Worm (Caenorhabditis elegans) whole organism, L1 larva: ENCODE measurements around the gene T25B6.5.

Experiments used
- C04F5.9 ChIP-seq: sonication (generic microtip); optimal IDR thresholded peaks from 2 replicates; lab custom pipeline; 2016; ENCODE audit warnings: missing genetic modification characterization, missing compliant biosample characterization
- C16A3.4 ChIP-seq: fragments of 150-350 bp; optimal IDR thresholded peaks from 2 replicates; lab custom pipeline; 2014; ENCODE audit warnings: missing biosample characterization, missing genetic modification characterization
- C34B4.2 ChIP-seq: sonication (generic microtip); optimal IDR thresholded peaks from 2 replicates; lab custom pipeline; 2017; ENCODE audit warnings: mild to moderate bottlenecking, missing genetic modification characterization, missing compliant biosample characterization
- F16B12.6 ChIP-seq: fragments of 150-350 bp; optimal IDR thresholded peaks from 2 replicates; lab custom pipeline; 2014; ENCODE audit warnings: missing biosample characterization, missing genetic modification characterization
- Y116A8C.19 ChIP-seq: sonication (generic microtip); optimal IDR thresholded peaks from 2 replicates; lab custom pipeline; 2016; ENCODE audit warnings: missing compliant biosample characterization, missing genetic modification characterization, borderline replicate concordance
- aly-2 ChIP-seq: fragments of 150-350 bp; optimal IDR thresholded peaks from 2 replicates; lab custom pipeline; 2014; ENCODE audit warnings: missing biosample characterization, missing genetic modification characterization
- ceh-63 ChIP-seq: fragments of 200-800 bp; sonication (Bioruptor generic); optimal IDR thresholded peaks from 2 replicates; lab custom pipeline; 2018; ENCODE audit warnings: mild to moderate bottlenecking, missing genetic modification characterization, missing compliant biosample characterization
- ceh-8 ChIP-seq: fragments of 200-800 bp; sonication (Bioruptor generic); optimal IDR thresholded peaks from 2 replicates; lab custom pipeline; 2018; ENCODE audit warnings: mild to moderate bottlenecking, missing genetic modification characterization, moderate library complexity, missing compliant biosample characterization
- ces-1 ChIP-seq: fragments of 150-350 bp; optimal IDR thresholded peaks from 2 replicates; lab custom pipeline; 2014; ENCODE audit warnings: missing biosample characterization, missing genetic modification reagents, missing genetic modification characterization
- dsc-1 ChIP-seq: sonication (generic microtip); optimal IDR thresholded peaks from 2 replicates; lab custom pipeline; 2016; ENCODE audit warnings: mild to moderate bottlenecking, missing genetic modification characterization, missing compliant biosample characterization
- elt-3 ChIP-seq, 6 experiments: fragments of 150-350 bp in 1 of 6; sonication (generic microtip); optimal IDR thresholded peaks; 2 replicates each; lab custom pipeline; 2017 to 2018; ENCODE audit warnings: missing biosample characterization in 6 of 6, missing genetic modification characterization in 6 of 6, inconsistent platforms in 1 of 6
- fkh-10 ChIP-seq: sonication (generic microtip); optimal IDR thresholded peaks from 2 replicates; lab custom pipeline; 2017; ENCODE audit warnings: missing biosample characterization, missing genetic modification reagents, missing genetic modification characterization
- hlh-17 ChIP-seq: fragments of 200-800 bp; sonication (Bioruptor generic); optimal IDR thresholded peaks from 2 replicates; lab custom pipeline; 2018; ENCODE audit warnings: missing genetic modification characterization, mild to moderate bottlenecking, missing compliant biosample characterization, moderate library complexity, borderline replicate concordance
- irx-1 ChIP-seq: sonication (generic microtip); optimal IDR thresholded peaks from 2 replicates; lab custom pipeline; 2016; ENCODE audit warnings: missing genetic modification characterization, missing compliant biosample characterization
- isw-1 ChIP-seq: fragments of 200-800 bp; sonication (Bioruptor generic); IDR thresholded peaks from 2 replicates; pipeline ENCODE4 v1.3.6; 2022; ENCODE audit warnings: missing genetic modification characterization, missing compliant biosample characterization
- lin-13 ChIP-seq: fragments of 150-350 bp; optimal IDR thresholded peaks from 2 replicates; lab custom pipeline; 2014; ENCODE audit warnings: missing biosample characterization, missing genetic modification reagents, missing genetic modification characterization
- lin-14 ChIP-seq: fragments of 200-800 bp; sonication (Bioruptor generic); optimal IDR thresholded peaks from 2 replicates; lab custom pipeline; 2018; ENCODE audit warnings: mild to moderate bottlenecking, missing genetic modification characterization, moderate library complexity, missing compliant biosample characterization
- lin-39 ChIP-seq: fragments of 150-350 bp; optimal IDR thresholded peaks from 2 replicates; lab custom pipeline; 2014; ENCODE audit warnings: missing biosample characterization, missing genetic modification reagents, missing genetic modification characterization
- lsy-2 ChIP-seq, 2 experiments: fragments of 150-350 bp; optimal IDR thresholded peaks; 2 replicates each; lab custom pipeline; 2014; ENCODE audit warnings: missing biosample characterization in 2 of 2, missing genetic modification characterization in 2 of 2
- mdl-1 ChIP-seq, 2 experiments: fragments of 150-350 bp; optimal IDR thresholded peaks; 2 replicates each; lab custom pipeline; 2014 to 2017; ENCODE audit warnings: missing biosample characterization in 2 of 2, missing genetic modification characterization in 2 of 2, inconsistent platforms in 1 of 2
- mep-1 ChIP-seq: fragments of 150-350 bp; optimal IDR thresholded peaks from 2 replicates; lab custom pipeline; 2014; ENCODE audit warnings: missing biosample characterization, missing genetic modification characterization
- nhr-20 ChIP-seq: sonication (generic microtip); optimal IDR thresholded peaks from 2 replicates; lab custom pipeline; 2016; ENCODE audit warnings: mild to moderate bottlenecking, missing genetic modification characterization, missing compliant biosample characterization
- nhr-237 ChIP-seq: fragments of 150-350 bp; optimal IDR thresholded peaks from 2 replicates; lab custom pipeline; 2014; ENCODE audit warnings: missing biosample characterization, missing genetic modification characterization
- nhr-71 ChIP-seq: sonication (generic microtip); optimal IDR thresholded peaks from 2 replicates; lab custom pipeline; 2016; ENCODE audit warnings: mild to moderate bottlenecking, missing genetic modification characterization, moderate library complexity, missing compliant biosample characterization
- nhr-76 ChIP-seq: sonication (generic microtip); optimal IDR thresholded peaks from 2 replicates; lab custom pipeline; 2017; ENCODE audit warnings: missing biosample characterization, missing genetic modification characterization
- nhr-84 ChIP-seq: sonication (generic microtip); optimal IDR thresholded peaks from 2 replicates; lab custom pipeline; 2017; ENCODE audit warnings: missing biosample characterization, missing genetic modification characterization
- pag-3 ChIP-seq: sonication (generic microtip); optimal IDR thresholded peaks from 2 replicates; lab custom pipeline; 2017; ENCODE audit warnings: missing genetic modification characterization, mild to moderate bottlenecking, missing compliant biosample characterization, antibody characterized with exemption, borderline replicate concordance; ENCODE audit not compliant: insufficient read depth
- pqm-1 ChIP-seq: sonication (generic microtip); optimal IDR thresholded peaks from 3 replicates; lab custom pipeline; 2017; ENCODE audit warnings: missing biosample characterization, missing genetic modification characterization
- sox-4 ChIP-seq: sonication (generic microtip); optimal IDR thresholded peaks from 2 replicates; lab custom pipeline; 2016; ENCODE audit warnings: missing genetic modification characterization, missing compliant biosample characterization
- sptf-1 ChIP-seq: fragments of 150-350 bp; optimal IDR thresholded peaks from 2 replicates; lab custom pipeline; 2014; ENCODE audit warnings: missing biosample characterization, missing genetic modification characterization
- sup-37 ChIP-seq: fragments of 200-800 bp; sonication (Bioruptor generic); optimal IDR thresholded peaks from 2 replicates; lab custom pipeline; 2018; ENCODE audit warnings: mild to moderate bottlenecking, missing genetic modification characterization, missing compliant biosample characterization
- tbx-2 ChIP-seq: sonication (generic microtip); optimal IDR thresholded peaks from 2 replicates; lab custom pipeline; 2016; ENCODE audit warnings: missing genetic modification characterization, missing compliant biosample characterization
- tlp-1 ChIP-seq: fragments of 150-350 bp; optimal IDR thresholded peaks from 2 replicates; lab custom pipeline; 2014; ENCODE audit warnings: missing biosample characterization, missing genetic modification characterization
- unc-62 ChIP-seq: fragments of 150-350 bp; optimal IDR thresholded peaks from 2 replicates; lab custom pipeline; 2014; ENCODE audit warnings: missing biosample characterization, missing genetic modification reagents, missing genetic modification characterization
- unc-98 ChIP-seq: fragments of 200-800 bp; sonication (Bioruptor generic); IDR thresholded peaks from 2 replicates; pipeline ENCODE4 v1.3.6; 2022; ENCODE audit warnings: missing genetic modification characterization, missing compliant biosample characterization
- xbp-1 ChIP-seq: sonication (generic microtip); optimal IDR thresholded peaks from 2 replicates; lab custom pipeline; 2016; ENCODE audit warnings: missing genetic modification characterization, missing compliant biosample characterization
- zip-4 ChIP-seq: fragments of 200-800 bp; sonication (Bioruptor generic); optimal IDR thresholded peaks from 2 replicates; lab custom pipeline; 2018; ENCODE audit warnings: mild to moderate bottlenecking, missing genetic modification characterization, moderate library complexity, missing compliant biosample characterization

Gene T25B6.5

DNA sequence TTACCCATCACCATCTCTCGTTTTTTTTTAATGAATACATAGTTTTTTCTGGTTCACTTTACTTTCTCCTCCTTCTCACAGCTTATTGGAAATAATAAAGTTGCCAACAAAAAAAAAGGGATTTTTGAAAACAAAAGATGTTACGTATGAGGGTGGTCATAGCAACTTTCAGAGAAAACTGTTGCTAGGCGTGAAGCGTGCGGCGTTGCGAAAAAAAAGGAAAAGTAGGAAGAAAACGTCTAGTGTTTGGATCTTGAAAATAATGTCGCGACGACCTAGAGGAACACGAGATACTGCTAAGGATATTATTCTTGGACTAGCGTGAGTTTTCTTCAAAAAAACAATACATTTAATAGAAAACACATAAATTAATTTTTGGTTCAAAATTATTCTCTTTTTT, 22.7 kb downstream of the T25B6.5 start, which contains the start of gene C24A3.1:
Gene C24A3.1 (plus strand): TSS at position 263 of the 400 bp plus-strand sequence.
- TF ChIP-seq sox-4 (tag; lab: Kevin White, UChicago) (no peak), elt-3 (tag; optimal IDR thresholded peaks at IDR 0.05; lab: Kevin White, UChicago) (no peak), nhr-76 (tag; lab: Kevin White, UChicago) (no peak), aly-2 (tag; lab: Kevin White, UChicago) (no peak), irx-1 (tag; lab: Kevin White, UChicago) (no peak), nhr-20 (tag; lab: Kevin White, UChicago) (no peak), xbp-1 (tag; lab: Kevin White, UChicago) (no peak), F16B12.6 (no peak)

DNA sequence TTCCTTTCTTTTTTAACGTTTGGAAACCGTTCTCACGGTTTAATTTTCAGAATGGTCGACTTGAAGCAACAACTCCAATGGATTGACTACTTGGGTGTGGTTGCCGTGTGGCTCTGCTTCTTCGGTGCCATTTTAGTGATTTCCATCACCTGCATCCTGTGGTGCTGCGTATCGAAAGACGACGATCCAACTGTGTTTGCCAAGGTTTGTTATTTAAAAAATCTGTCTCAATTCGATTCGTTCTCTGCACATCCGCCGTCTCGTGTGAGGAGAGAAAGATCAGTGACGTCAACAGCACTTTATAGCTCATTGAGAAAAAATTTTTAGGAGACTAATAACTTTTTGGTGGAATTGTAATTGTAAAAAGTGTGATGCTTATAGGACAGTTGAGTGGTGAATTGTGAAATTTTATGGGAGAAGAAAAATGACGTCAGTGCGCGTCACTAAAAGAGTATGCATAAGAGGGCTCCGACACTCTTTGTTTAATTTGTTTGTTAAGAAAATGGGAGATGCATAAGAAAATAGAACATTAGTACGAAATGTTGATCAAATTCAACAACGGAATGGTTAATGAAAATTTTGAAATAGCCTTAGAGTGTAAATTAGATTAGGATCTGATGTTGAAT, 24.0 kb downstream of the T25B6.5 start, which contains the start of gene C24A3.2:
Gene C24A3.2 (plus strand): TSS at position 51 of the 626 bp plus-strand sequence.
- no peak for TF ChIP-seq pag-3 (tag; lab: Kevin White, UChicago)
- TF ChIP-seq zip-4 (GFP tag; lab: Kevin White, UChicago) = no peak
- TF ChIP-seq xbp-1 (tag; lab: Kevin White, UChicago) = no peak
- TF ChIP-seq ceh-63 (GFP tag; lab: Kevin White, UChicago) = no peak
- TF ChIP-seq ceh-8 = peak; percentile 40
- TF ChIP-seq tbx-2 (tag; lab: Kevin White, UChicago) = no peak
- TF ChIP-seq pqm-1 (tag; lab: Kevin White, UChicago) = no peak
- TF ChIP-seq tlp-1 (tag; lab: Kevin White, UChicago) = no peak
- TF ChIP-seq sup-37 (GFP tag; lab: Kevin White, UChicago) = no peak
- no peak for TF ChIP-seq isw-1
- peak; percentile 67 for TF ChIP-seq lin-14 (GFP tag; lab: Kevin White, UChicago)
- TF ChIP-seq C34B4.2 (tag; lab: Kevin White, UChicago) = no peak
- TF ChIP-seq dsc-1 (tag; lab: Kevin White, UChicago) = no peak
- TF ChIP-seq sptf-1 (tag; lab: Kevin White, UChicago) = no peak
- no peak for TF ChIP-seq nhr-84 (tag; lab: Kevin White, UChicago)
- no peak for TF ChIP-seq lin-13 (GFP tag; lab: Kevin White, UChicago)
- TF ChIP-seq lin-39 = no peak
- TF ChIP-seq hlh-17 (GFP tag; lab: Kevin White, UChicago) = no peak
- no peak for TF ChIP-seq nhr-76 (tag; lab: Kevin White, UChicago)
- no peak for TF ChIP-seq C16A3.4 (tag; lab: Kevin White, UChicago)
- no peak for TF ChIP-seq nhr-237
- peak in 1 of 2 experiments; percentile 25 for TF ChIP-seq lsy-2 (tag; optimal IDR thresholded peaks at IDR 0.05; lab: Kevin White, UChicago)
- peak; percentile 16 for TF ChIP-seq nhr-71 (tag; lab: Kevin White, UChicago)
- TF ChIP-seq ces-1 = no peak
- no peak for TF ChIP-seq F16B12.6
- TF ChIP-seq mdl-1 (tag; optimal IDR thresholded peaks at IDR 0.05; lab: Kevin White, UChicago) = no peak

DNA sequence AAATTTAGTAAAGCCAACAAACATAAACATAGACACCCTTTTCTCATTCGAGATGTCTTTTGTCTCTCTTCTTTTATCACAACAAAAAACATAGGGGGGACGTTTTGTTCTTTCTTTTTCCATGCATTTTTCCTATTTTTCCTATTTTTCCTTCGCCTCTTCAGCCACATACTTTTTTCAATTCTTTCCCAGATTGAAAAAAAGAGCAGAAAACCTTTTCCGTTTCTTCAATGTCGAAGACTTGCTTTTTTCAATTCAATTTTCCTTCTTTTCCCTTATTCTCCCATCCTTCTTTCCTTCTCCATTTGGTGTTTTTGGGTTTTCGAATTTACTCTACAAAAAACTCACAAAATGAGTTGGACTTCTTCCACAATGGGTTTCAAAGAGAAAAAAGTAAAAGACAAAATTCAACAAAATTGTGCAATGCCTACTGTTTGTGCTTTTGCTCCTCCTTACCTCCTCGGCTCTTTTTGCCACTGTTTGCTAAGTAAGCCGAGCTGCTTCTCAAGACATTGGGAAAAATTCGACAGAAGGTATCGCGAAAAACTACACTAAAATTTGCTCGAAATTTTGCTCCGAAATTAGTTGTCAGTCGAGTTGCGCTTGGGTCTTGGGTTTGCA, 24.9 kb downstream of the T25B6.5 start:
- no peak for TF ChIP-seq nhr-237
- TF ChIP-seq fkh-10 = peak; percentile 89
- no peak for TF ChIP-seq C04F5.9
- no peak for TF ChIP-seq tbx-2 (tag; lab: Kevin White, UChicago)
- no peak for TF ChIP-seq unc-98 (GFP tag; lab: Robert Waterston, UW)
- TF ChIP-seq mep-1 = no peak
- TF ChIP-seq Y116A8C.19 (tag; lab: Kevin White, UChicago) = no peak
- no peak for TF ChIP-seq unc-62 (GFP tag; lab: Kevin White, UChicago)
- no peak for TF ChIP-seq pqm-1 (tag; lab: Kevin White, UChicago)
- TF ChIP-seq lin-14 (GFP tag; lab: Kevin White, UChicago) = peak; percentile 66
- TF ChIP-seq isw-1 = no peak
- TF ChIP-seq, all 84 proteins: peak for 2
